Worm (Caenorhabditis elegans) whole organism, L4 larva: ENCODE measurements around the gene T08D10.3.
A peak's percentile ranks its signal among the peaks of the same experiment; 100 is the strongest.

Source experiments
- F44E2.7 ChIP-seq: fragments of 200-800 bp; sonication (Bioruptor generic); IDR thresholded peaks from 2 replicates; pipeline ENCODE4 v2.1.2; 2022; ENCODE audit warnings: missing genetic modification characterization, missing compliant biosample characterization
- R02D3.7 ChIP-seq: fragments of 150-350 bp; sonication (generic microtip); optimal IDR thresholded peaks from 3 replicates; lab custom pipeline; 2014; ENCODE audit warnings: missing biosample characterization, missing genetic modification characterization
- Y105C5A.15 ChIP-seq: fragments of 200-800 bp; sonication (Bioruptor generic); IDR thresholded peaks from 2 replicates; pipeline ENCODE4 v1.3.6; 2022; ENCODE audit warnings: missing genetic modification characterization, missing compliant biosample characterization
- Y5F2A.4 ChIP-seq: fragments of 200-800 bp; sonication (Bioruptor generic); optimal IDR thresholded peaks from 2 replicates; lab custom pipeline; 2018; ENCODE audit warnings: mild to moderate bottlenecking, missing genetic modification characterization, missing compliant biosample characterization
- ZK337.2 ChIP-seq: fragments of 200-800 bp; sonication (Bioruptor generic); IDR thresholded peaks from 2 replicates; pipeline ENCODE4 v1.3.6; 2022; ENCODE audit warnings: missing genetic modification reagents, missing genetic modification characterization, missing compliant biosample characterization
- ZK546.5 ChIP-seq, 2 experiments: sonication (generic microtip); optimal IDR thresholded peaks; 2 replicates each; lab custom pipeline; 2017; ENCODE audit warnings: missing biosample characterization in 2 of 2, missing genetic modification characterization in 2 of 2
- aha-1 ChIP-seq: fragments of 150-350 bp; peaks from one replicate; lab custom pipeline; 2014; ENCODE audit warnings: missing biosample characterization, missing genetic modification characterization
- ama-1 ChIP-seq: fragments of 150-350 bp; optimal IDR thresholded peaks from 2 replicates; lab custom pipeline; 2014; ENCODE audit warnings: inconsistent platforms, mixed read lengths
- ceh-28 ChIP-seq: fragments of 150-350 bp; optimal IDR thresholded peaks from 2 replicates; lab custom pipeline; 2014; ENCODE audit warnings: missing biosample characterization, missing genetic modification reagents, missing genetic modification characterization
- ceh-32 ChIP-seq: sonication (generic microtip); optimal IDR thresholded peaks from 2 replicates; lab custom pipeline; 2016; ENCODE audit warnings: mild to moderate bottlenecking, missing genetic modification characterization, missing compliant biosample characterization; ENCODE audit not compliant: poor library complexity
- ceh-44 ChIP-seq: fragments of 200-800 bp; sonication (Bioruptor generic); IDR thresholded peaks from 2 replicates; pipeline ENCODE4 v1.3.6; 2022; ENCODE audit warnings: missing genetic modification reagents, missing genetic modification characterization, missing compliant biosample characterization
- ceh-82 ChIP-seq: sonication (generic microtip); optimal IDR thresholded peaks from 2 replicates; lab custom pipeline; 2017; ENCODE audit warnings: missing biosample characterization, missing genetic modification characterization
- ctbp-1 ChIP-seq: fragments of 200-800 bp; sonication (Bioruptor generic); IDR thresholded peaks from 2 replicates; pipeline ENCODE4 v1.3.6; 2022; ENCODE audit warnings: missing genetic modification reagents, missing genetic modification characterization, missing compliant biosample characterization
- daf-12 ChIP-seq: fragments of 150-350 bp; optimal IDR thresholded peaks from 2 replicates; lab custom pipeline; 2014; ENCODE audit warnings: missing biosample characterization, missing genetic modification reagents, missing genetic modification characterization
- daf-16 ChIP-seq, 3 experiments: sonication (generic microtip); optimal IDR thresholded peaks; 2 replicates each; lab custom pipeline; 2016 to 2017; ENCODE audit warnings: missing genetic modification characterization in 3 of 3, missing genetic modification reagents in 3 of 3, mild to moderate bottlenecking in 2 of 3, missing compliant biosample characterization in 2 of 3, missing biosample characterization in 1 of 3, moderate library complexity in 1 of 3
- daf-19 ChIP-seq: fragments of 200-800 bp; sonication (Bioruptor generic); conservative IDR thresholded peaks from 2 replicates; pipeline ENCODE4 v1.3.6; 2022; ENCODE audit warnings: missing genetic modification characterization, missing compliant biosample characterization
- daf-8 ChIP-seq: fragments of 200-800 bp; sonication (Bioruptor generic); IDR thresholded peaks from 2 replicates; pipeline ENCODE4 v1.3.6; 2022; ENCODE audit warnings: missing genetic modification characterization, missing compliant biosample characterization
- dmd-6 ChIP-seq: fragments of 200-800 bp; sonication (Bioruptor generic); IDR thresholded peaks from 2 replicates; pipeline ENCODE4 v1.3.6; 2022; ENCODE audit warnings: missing genetic modification reagents, missing genetic modification characterization, missing compliant biosample characterization
- dmd-9 ChIP-seq: fragments of 200-800 bp; sonication (Bioruptor generic); IDR thresholded peaks from 2 replicates; pipeline ENCODE4 v1.3.6; 2022; ENCODE audit warnings: missing genetic modification reagents, missing genetic modification characterization, missing compliant biosample characterization
- dve-1 ChIP-seq: sonication (generic microtip); optimal IDR thresholded peaks from 2 replicates; lab custom pipeline; 2017; ENCODE audit warnings: antibody characterized with exemption, mild to moderate bottlenecking, missing genetic modification characterization, missing compliant biosample characterization; ENCODE audit not compliant: insufficient read depth
- egl-27 ChIP-seq: sonication (generic microtip); optimal IDR thresholded peaks from 3 replicates; lab custom pipeline; 2017; ENCODE audit warnings: missing biosample characterization, missing genetic modification reagents, missing genetic modification characterization
- fkh-10 ChIP-seq: fragments of 150-350 bp; optimal IDR thresholded peaks from 2 replicates; lab custom pipeline; 2014; ENCODE audit warnings: missing biosample characterization, missing genetic modification reagents, missing genetic modification characterization
- gei-8 ChIP-seq: fragments of 200-800 bp; sonication (Bioruptor generic); optimal IDR thresholded peaks from 2 replicates; lab custom pipeline; 2018; ENCODE audit warnings: mild to moderate bottlenecking, missing genetic modification characterization, missing compliant biosample characterization
- hmg-1.1 ChIP-seq: fragments of 200-800 bp; sonication (Bioruptor generic); IDR thresholded peaks from 2 replicates; pipeline ENCODE4 v1.3.6; 2022; ENCODE audit warnings: missing genetic modification reagents, missing genetic modification characterization, missing compliant biosample characterization
- lin-1 ChIP-seq: fragments of 200-800 bp; sonication (Bioruptor generic); IDR thresholded peaks from 2 replicates; pipeline ENCODE4 v1.3.6; 2022; ENCODE audit warnings: missing genetic modification reagents, missing genetic modification characterization, missing compliant biosample characterization
- lin-29 ChIP-seq: fragments of 200-800 bp; sonication (Bioruptor generic); IDR thresholded peaks from 2 replicates; pipeline ENCODE4 v1.3.6; 2022; ENCODE audit warnings: missing genetic modification reagents, missing genetic modification characterization, missing compliant biosample characterization
- lir-3 ChIP-seq: sonication (generic microtip); optimal IDR thresholded peaks from 2 replicates; lab custom pipeline; 2016; ENCODE audit warnings: mild to moderate bottlenecking, missing genetic modification characterization, missing compliant biosample characterization
- lsy-2 ChIP-seq, 2 experiments: fragments of 150-350 bp in 1 of 2; sonication (generic microtip) in 1 of 2; optimal IDR thresholded peaks; 2 replicates each; lab custom pipeline; 2014 to 2017; ENCODE audit warnings: missing biosample characterization in 2 of 2, missing genetic modification characterization in 2 of 2
- madf-5 ChIP-seq, 2 experiments: fragments of 200-800 bp; sonication (Bioruptor generic); IDR thresholded peaks; 2 replicates each; pipeline ENCODE4 v1.3.6; 2022; ENCODE audit warnings: missing compliant biosample characterization in 2 of 2, missing genetic modification characterization in 2 of 2
- mep-1 ChIP-seq: fragments of 150-350 bp; sonication (generic microtip); optimal IDR thresholded peaks from 3 replicates; lab custom pipeline; 2014; ENCODE audit warnings: missing biosample characterization, missing genetic modification characterization
- mes-2 ChIP-seq: sonication (generic microtip); optimal IDR thresholded peaks from 2 replicates; lab custom pipeline; 2016; ENCODE audit warnings: missing genotype, mild to moderate bottlenecking, missing genetic modification characterization, missing compliant biosample characterization; ENCODE audit not compliant: poor library complexity, severe bottlenecking
- mxl-2 ChIP-seq: fragments of 200-800 bp; sonication (Bioruptor generic); conservative IDR thresholded peaks from 2 replicates; pipeline ENCODE4 v1.3.6; 2022; ENCODE audit warnings: missing genetic modification reagents, missing genetic modification characterization, missing compliant biosample characterization
- mxl-3 ChIP-seq: fragments of 200-800 bp; sonication (Bioruptor generic); optimal IDR thresholded peaks from 2 replicates; lab custom pipeline; 2018; ENCODE audit warnings: mild to moderate bottlenecking, missing genetic modification characterization, missing compliant biosample characterization
- nhr-102 ChIP-seq: sonication (generic microtip); optimal IDR thresholded peaks from 2 replicates; lab custom pipeline; 2016; ENCODE audit warnings: mild to moderate bottlenecking, missing genetic modification characterization, moderate library complexity, missing compliant biosample characterization
- nhr-11 ChIP-seq: fragments of 150-350 bp; optimal IDR thresholded peaks from 2 replicates; lab custom pipeline; 2014; ENCODE audit warnings: missing biosample characterization, missing genetic modification characterization
- nhr-237 ChIP-seq: sonication (generic microtip); optimal IDR thresholded peaks from 2 replicates; lab custom pipeline; 2017; ENCODE audit warnings: missing biosample characterization, missing genetic modification characterization
- nhr-28 ChIP-seq: fragments of 150-350 bp; optimal IDR thresholded peaks from 2 replicates; lab custom pipeline; 2014; ENCODE audit warnings: missing biosample characterization, missing genetic modification characterization
- nhr-41 ChIP-seq: fragments of 200-800 bp; sonication (Bioruptor generic); IDR thresholded peaks from 2 replicates; pipeline ENCODE4 v1.3.6; 2022; ENCODE audit warnings: missing genetic modification reagents, missing genetic modification characterization, missing compliant biosample characterization
- nhr-76 ChIP-seq: fragments of 150-350 bp; optimal IDR thresholded peaks from 2 replicates; lab custom pipeline; 2014; ENCODE audit warnings: missing biosample characterization, missing genetic modification characterization
- pha-4 ChIP-seq, 2 experiments: fragments of 150-350 bp in 1 of 2; fragments of 200-800 bp in 1 of 2; sonication (Bioruptor generic) in 1 of 2; IDR thresholded peaks in 1 of 2; optimal IDR thresholded peaks in 1 of 2; 2 replicates each; pipeline versions ENCODE4 v1.3.6 to Lab custom; 2014 to 2022; ENCODE audit warnings: missing genetic modification characterization in 2 of 2, missing genetic modification reagents in 2 of 2, missing biosample characterization in 1 of 2, missing compliant biosample characterization in 1 of 2
- php-3 ChIP-seq: fragments of 200-800 bp; sonication (Bioruptor generic); IDR thresholded peaks from 2 replicates; pipeline ENCODE4 v1.3.6; 2022; ENCODE audit warnings: missing genetic modification reagents, missing genetic modification characterization, missing compliant biosample characterization
- rbr-2 ChIP-seq: sonication (generic microtip); optimal IDR thresholded peaks from 2 replicates; lab custom pipeline; 2016; ENCODE audit warnings: missing genotype, missing genetic modification characterization, missing compliant biosample characterization
- skn-1 ChIP-seq: fragments of 150-350 bp; optimal IDR thresholded peaks from 2 replicates; lab custom pipeline; 2014; ENCODE audit warnings: missing biosample characterization, missing genetic modification characterization
- tag-97 ChIP-seq: fragments of 200-800 bp; sonication (Bioruptor generic); IDR thresholded peaks from 2 replicates; pipeline ENCODE4 v1.3.6; 2022; ENCODE audit warnings: missing genetic modification characterization, missing compliant biosample characterization
- zag-1 ChIP-seq: fragments of 150-350 bp; optimal IDR thresholded peaks from 2 replicates; lab custom pipeline; 2014; ENCODE audit warnings: missing biosample characterization, missing genetic modification characterization
- zfp-2 ChIP-seq: sonication (generic microtip); optimal IDR thresholded peaks from 2 replicates; lab custom pipeline; 2016; ENCODE audit warnings: mild to moderate bottlenecking, missing genetic modification characterization, missing compliant biosample characterization
- zfp-3 ChIP-seq: fragments of 200-800 bp; sonication (Bioruptor generic); conservative IDR thresholded peaks from 2 replicates; pipeline ENCODE4 v1.3.6; 2022; ENCODE audit warnings: missing genetic modification reagents, missing genetic modification characterization, missing compliant biosample characterization
- zip-2 ChIP-seq: fragments of 150-350 bp; optimal IDR thresholded peaks from 2 replicates; lab custom pipeline; 2014; ENCODE audit warnings: missing biosample characterization, missing genetic modification characterization

T08D10.3 gene

ce11 chrX:11967034-11967433 is 11.8 kb downstream of the T08D10.3 start:
- TF ChIP-seq ama-1 (lab: Kevin White, UChicago): peak; percentile 57
- no peak for TF ChIP-seq R02D3.7 (tag; lab: Kevin White, UChicago)
- no peak for TF ChIP-seq ceh-32 (tag; lab: Kevin White, UChicago)
- peak; percentile 96 for TF ChIP-seq aha-1 (tag; lab: Kevin White, UChicago)

- TF ChIP-seq nhr-76 (tag; lab: Kevin White, UChicago) (no peak), dmd-9 (no peak), nhr-11 (tag; lab: Kevin White, UChicago) (no peak), zfp-3 (GFP tag; lab: Robert Waterston, UW) (peak; percentile 84), hmg-1.1 (GFP tag; lab: Robert Waterston, UW) (no peak), zip-2 (tag; lab: Kevin White, UChicago) (no peak), pha-4 (GFP tag; IDR thresholded peaks at IDR 0.05; lab: Robert Waterston, UW) (no peak), pha-4 (tag; optimal IDR thresholded peaks at IDR 0.05; lab: Kevin White, UChicago) (no peak), dve-1 (peak; percentile 81), fkh-10 (GFP tag; lab: Kevin White, UChicago) (no peak), madf-5 (GFP tag; IDR thresholded peaks at IDR 0.05; lab: Robert Waterston, UW) (no peak), ceh-44 (no peak), ceh-82 (no peak), skn-1 (tag; lab: Kevin White, UChicago) (no peak), nhr-41 (no peak), Y5F2A.4 (GFP tag; lab: Kevin White, UChicago) (no peak), mes-2 (tag; lab: Kevin White, UChicago) (no peak), ctbp-1 (GFP tag; lab: Robert Waterston, UW) (no peak), ceh-28 (tag; lab: Kevin White, UChicago) (no peak), mep-1 (tag; lab: Kevin White, UChicago) (peak; percentile 21), lin-29 (GFP tag; lab: Robert Waterston, UW) (no peak), nhr-28 (tag; lab: Kevin White, UChicago) (peak; percentile 81), F44E2.7 (GFP tag; lab: Robert Waterston, UW) (no peak), Y105C5A.15 (no peak), nhr-237 (tag; lab: Kevin White, UChicago) (no peak), mxl-2 (GFP tag; lab: Robert Waterston, UW) (no peak), tag-97 (GFP tag; lab: Robert Waterston, UW) (no peak), daf-8 (GFP tag; lab: Robert Waterston, UW) (no peak), ZK337.2 (GFP tag; lab: Robert Waterston, UW) (no peak), zag-1 (tag; lab: Kevin White, UChicago) (no peak), daf-12 (tag; lab: Kevin White, UChicago) (no peak), lir-3 (tag; lab: Kevin White, UChicago) (no peak), egl-27 (tag; lab: Kevin White, UChicago) (no peak), php-3 (peak; percentile 83), rbr-2 (tag; lab: Kevin White, UChicago) (no peak), nhr-102 (tag; lab: Kevin White, UChicago) (peak; percentile 26), zfp-2 (tag; lab: Kevin White, UChicago) (no peak), daf-16 (GFP tag; optimal IDR thresholded peaks at IDR 0.05; lab: Kevin White, UChicago) (no peak), daf-16 (tag; optimal IDR thresholded peaks at IDR 0.05; lab: Kevin White, UChicago) (peak; percentile 80), aha-1 (tag; lab: Kevin White, UChicago) (peak; percentile 46), mxl-3 (GFP tag; lab: Kevin White, UChicago) (no peak), lsy-2 (tag; optimal IDR thresholded peaks at IDR 0.05; lab: Kevin White, UChicago) (peak in 1 of 2 experiments; percentile 20), dmd-6 (GFP tag; lab: Robert Waterston, UW) (peak; percentile 77), ZK546.5 (tag; optimal IDR thresholded peaks at IDR 0.05; lab: Kevin White, UChicago) (no peak), gei-8 (no peak), lin-1 (GFP tag; lab: Robert Waterston, UW) (peak; percentile 16), ama-1 (lab: Kevin White, UChicago) (peak; percentile 15), daf-19 (GFP tag; lab: Robert Waterston, UW) (no peak)
Measured at ce11 chrX:11968024-11968598, 12.9 kb downstream of the T08D10.3 start.
